Fruit fly (Drosophila melanogaster) whole organism, pupa: ENCODE measurements around the gene CG15332.

ENCODE experiments used
- CG17806 ChIP-seq: fragments of 200-800 bp; sonication (Bioruptor generic); optimal IDR thresholded peaks from 2 replicates; lab custom pipeline; 2018; ENCODE audit warnings: missing biosample characterization, mild to moderate bottlenecking, missing genetic modification characterization, moderate library complexity
- CG9948 ChIP-seq: fragments of 200-800 bp; sonication (Bioruptor generic); optimal IDR thresholded peaks from 2 replicates; lab custom pipeline; 2018; ENCODE audit warnings: missing biosample characterization, mild to moderate bottlenecking, missing genetic modification characterization, moderate library complexity
- EcR ChIP-seq: fragments of 200-800 bp; sonication (Bioruptor generic); optimal IDR thresholded peaks from 3 replicates; lab custom pipeline; 2019; ENCODE audit warnings: missing biosample characterization, missing genetic modification characterization, mild to moderate bottlenecking, moderate library complexity, missing genetic modification reagents
- Pif1A ChIP-seq: fragments of 200-800 bp; sonication (Bioruptor generic); optimal IDR thresholded peaks from 3 replicates; lab custom pipeline; 2016; ENCODE audit warnings: missing biosample characterization, missing genetic modification characterization
- fd96Ca ChIP-seq: fragments of 200-800 bp; sonication (Bioruptor generic); IDR thresholded peaks from 3 replicates; pipeline ENCODE4 v1.3.6; 2022; ENCODE audit warnings: missing biosample characterization, missing genetic modification characterization
- rn ChIP-seq: fragments of 200-800 bp; sonication (Bioruptor generic); IDR thresholded peaks from 2 replicates; pipeline ENCODE4 v1.3.6; 2022; ENCODE audit warnings: missing biosample characterization, missing genetic modification characterization

dm6 chrX:7975516-7976257 lies 19.9 kb upstream of the CG15332 start:
- 0 out of 2 replicates have a peak, but pooled peaks have one; percentile 25 for TF ChIP-seq rn
- no peak for TF ChIP-seq EcR (GFP tag; lab: Kevin White, UChicago)
- peak; percentile 16 for TF ChIP-seq CG9948 (tag; lab: Kevin White, UChicago)
- no peak for TF ChIP-seq fd96Ca (GFP tag; lab: Robert Waterston, UW)
- peak; percentile 28 for TF ChIP-seq Pif1A
- peak; percentile 29 for TF ChIP-seq CG17806 (tag; lab: Kevin White, UChicago)
